Worm (Caenorhabditis elegans) whole organism, dauer: ENCODE results near the gene trpp-6.
"Not testable (repeated sequence)": the region's sequence is repeated elsewhere in the genome, so short reads cannot be mapped to it uniquely, and the experiment has no call there.

ENCODE experiments used
- unc-62 ChIP-seq: sonication (generic microtip); optimal IDR thresholded peaks from 2 replicates; lab custom pipeline; 2017; ENCODE audit warnings: missing biosample characterization, missing genetic modification reagents, missing genetic modification characterization

trpp-6 gene

DNA sequence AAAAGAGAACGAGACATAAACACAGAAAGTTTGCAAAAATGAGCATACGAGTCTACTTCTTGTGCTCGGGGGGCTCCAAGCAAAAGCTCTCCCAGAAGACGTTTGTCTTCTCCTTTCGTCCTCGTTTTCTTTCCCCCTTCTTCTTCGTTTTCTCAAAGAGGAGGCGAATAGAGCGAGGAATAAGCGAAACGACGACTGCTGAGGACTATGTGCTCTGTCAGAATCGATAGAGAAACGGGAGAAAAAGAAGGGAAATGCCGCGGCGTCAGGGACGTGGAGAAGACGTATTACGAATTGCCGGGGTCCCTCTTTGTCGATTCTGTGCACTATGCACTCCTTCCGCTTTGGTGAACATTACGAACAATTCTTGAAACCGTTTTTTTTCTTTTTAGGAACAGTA is 13.3 kb upstream of the trpp-6 start:
- no peak for TF ChIP-seq unc-62

DNA sequence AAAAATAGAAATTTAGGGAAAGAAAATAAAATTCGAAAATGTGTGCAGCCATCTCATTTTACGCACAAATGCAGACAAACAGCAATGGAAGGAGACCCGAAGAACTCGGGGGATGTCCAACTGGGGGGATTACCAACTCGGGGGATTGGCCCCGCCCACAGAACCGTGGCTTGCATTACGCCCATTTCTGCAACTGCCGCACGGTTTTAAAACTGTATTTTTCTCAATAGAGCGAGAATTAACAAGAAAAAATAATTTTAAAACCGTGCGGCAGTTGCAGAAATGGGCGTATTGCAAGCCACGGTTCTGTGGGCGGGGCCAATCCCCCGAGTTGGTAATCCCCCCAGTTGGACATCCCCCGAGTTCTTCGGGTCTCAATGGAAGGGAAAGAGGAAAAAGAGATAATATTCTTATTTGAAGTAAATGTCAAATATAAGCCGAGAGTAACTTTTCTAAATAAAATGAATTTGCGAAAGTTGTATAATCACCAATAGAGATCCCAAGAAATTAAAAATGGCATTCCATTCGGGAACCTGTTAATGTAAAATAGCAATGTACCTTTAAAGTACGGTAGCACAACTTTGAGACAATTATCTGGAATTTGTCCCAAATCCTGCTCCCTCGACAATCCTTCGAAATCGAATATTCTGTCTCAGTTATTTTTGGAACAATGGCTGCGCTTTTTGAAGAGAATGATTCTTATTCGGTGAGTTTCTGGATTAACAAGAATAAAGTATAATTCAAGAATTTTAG is 10.8 kb upstream of the trpp-6 start, which contains the start of the genes ruvb-1 and tofu-1:
TSS of gene ruvb-1 (minus strand) at position 72 of the 753 bp plus-strand sequence.
TSS of gene tofu-1 (plus strand) at position 417 of the 753 bp plus-strand sequence.
- not testable (repeated sequence) for TF ChIP-seq unc-62

DNA sequence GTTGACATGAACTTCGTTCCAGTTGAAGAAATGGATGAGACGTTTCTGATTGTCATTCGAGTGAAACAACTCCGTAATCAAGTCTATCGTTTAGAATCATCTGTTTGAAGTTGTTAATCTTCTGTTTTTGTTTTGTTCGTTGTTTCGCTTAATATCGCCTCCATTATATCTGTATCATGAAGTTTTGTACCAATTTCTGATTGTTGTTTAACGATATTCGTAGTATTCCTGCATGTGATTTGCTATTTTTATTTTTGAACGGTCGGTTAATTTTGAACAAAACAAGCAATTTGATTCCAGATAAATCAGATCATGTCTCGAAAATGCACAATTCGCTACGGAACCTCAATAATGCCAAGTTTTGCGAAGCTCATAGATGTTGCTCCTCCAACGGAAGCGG is 9.1 kb upstream of the trpp-6 start, which contains the start of gene C27H6.9:
TSS of gene C27H6.9 (plus strand) at position 301 of the 400 bp plus-strand sequence.
- TF ChIP-seq unc-62: no peak

- no peak for TF ChIP-seq unc-62
Measured at ce11 chrV:9983529-9983928, 8.2 kb upstream of the trpp-6 start.

DNA sequence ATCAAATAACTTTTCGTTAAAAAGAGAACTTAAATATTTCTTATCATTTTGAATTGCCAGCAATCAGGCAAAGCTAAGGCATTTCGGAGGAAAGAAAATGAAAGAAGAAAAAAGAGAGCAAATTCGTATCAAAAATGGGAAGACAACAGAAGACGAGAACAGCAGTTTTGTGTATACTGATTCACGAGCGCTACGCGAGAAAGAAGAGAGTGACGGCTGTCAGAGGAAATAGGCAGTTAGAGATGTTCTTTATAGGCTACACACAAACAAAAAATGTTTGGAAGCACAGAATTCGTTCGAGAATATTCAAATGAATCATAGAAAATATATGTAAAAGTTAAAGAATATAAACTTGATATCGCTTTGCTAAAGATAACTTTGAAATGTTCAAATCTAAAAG is 6.9 kb upstream of the trpp-6 start:
- TF ChIP-seq unc-62: no peak

- no peak for TF ChIP-seq unc-62
Measured at ce11 chrV:9985227-9985864, 6.3 kb upstream of the trpp-6 start.

ce11 chrV:9986177-9986576 is 5.5 kb upstream of the trpp-6 start, which contains the start of gene rmd-2:
rmd-2 (minus strand) TSS chrV:9986277.
- TF ChIP-seq unc-62: no peak

DNA sequence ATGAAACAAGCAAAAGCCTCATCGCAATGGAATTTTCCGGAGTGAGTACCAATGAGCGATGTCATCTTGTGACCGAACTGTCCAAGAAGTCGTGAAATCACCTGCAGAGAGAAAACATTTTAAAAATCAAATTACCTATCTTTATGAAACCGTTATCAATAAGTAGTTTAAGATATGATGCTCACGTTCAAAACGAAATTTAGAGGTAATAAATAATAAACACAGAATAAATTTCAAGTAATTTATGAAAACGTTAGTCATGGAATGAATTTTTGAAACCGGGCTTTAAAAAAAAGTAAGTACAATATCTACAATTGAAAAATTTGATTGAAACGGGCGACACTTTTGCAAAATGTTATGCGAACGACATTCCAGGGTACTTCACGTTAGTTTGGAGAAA is 4.0 kb upstream of the trpp-6 start, which contains the start of gene C27H6.8:
TSS of gene C27H6.8 (minus strand) at position 101 of the 400 bp plus-strand sequence.
- no peak for TF ChIP-seq unc-62

DNA sequence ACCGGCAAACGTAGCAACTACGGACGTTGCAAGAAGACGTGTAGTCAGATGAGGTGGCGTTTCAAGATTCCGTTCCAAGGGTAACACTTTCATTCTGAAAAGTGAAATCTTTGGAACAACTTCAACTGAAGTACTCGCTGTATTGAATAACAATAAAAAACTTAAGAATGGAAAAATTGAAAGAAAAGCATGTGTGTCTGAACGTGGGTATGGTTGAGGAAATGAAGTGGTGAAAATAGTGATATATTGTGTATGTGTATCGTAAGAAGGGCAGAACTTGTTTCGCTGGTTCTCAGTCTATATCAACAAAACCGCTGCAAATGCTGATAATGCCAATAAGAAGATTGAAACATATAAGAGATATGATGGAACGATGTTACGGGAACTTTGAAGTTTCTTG is 4.1 kb downstream of the trpp-6 start, which contains the start of gene K08H10.6:
TSS of gene K08H10.6 (minus strand) at position 101 of the 400 bp plus-strand sequence.
- no peak for TF ChIP-seq unc-62

ce11 chrV:10000760-10001159 is 9.1 kb downstream of the trpp-6 start, which contains the start of gene K08H10.10:
K08H10.10 (plus strand) TSS chrV:10001060.
- TF ChIP-seq unc-62: no peak

DNA sequence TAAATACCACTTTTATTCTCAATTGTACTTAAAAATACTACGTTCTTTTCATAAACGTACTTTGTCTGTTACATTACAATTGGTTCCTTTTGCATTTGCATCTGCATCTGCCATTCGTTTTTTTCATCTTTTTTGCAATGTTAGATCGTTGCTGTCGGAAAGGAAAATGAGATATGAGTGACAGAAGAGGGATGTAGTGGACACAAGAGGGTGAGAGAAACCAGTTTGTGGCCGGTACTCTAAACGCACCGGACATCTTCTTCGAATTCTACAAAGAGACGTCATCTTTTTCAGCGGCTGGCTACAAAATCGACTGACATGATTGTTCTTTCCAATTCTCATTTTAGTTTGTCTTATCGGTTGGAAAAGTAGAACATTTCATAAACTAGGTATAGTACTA is 11.0 kb downstream of the trpp-6 start:
- TF ChIP-seq unc-62: no peak

DNA sequence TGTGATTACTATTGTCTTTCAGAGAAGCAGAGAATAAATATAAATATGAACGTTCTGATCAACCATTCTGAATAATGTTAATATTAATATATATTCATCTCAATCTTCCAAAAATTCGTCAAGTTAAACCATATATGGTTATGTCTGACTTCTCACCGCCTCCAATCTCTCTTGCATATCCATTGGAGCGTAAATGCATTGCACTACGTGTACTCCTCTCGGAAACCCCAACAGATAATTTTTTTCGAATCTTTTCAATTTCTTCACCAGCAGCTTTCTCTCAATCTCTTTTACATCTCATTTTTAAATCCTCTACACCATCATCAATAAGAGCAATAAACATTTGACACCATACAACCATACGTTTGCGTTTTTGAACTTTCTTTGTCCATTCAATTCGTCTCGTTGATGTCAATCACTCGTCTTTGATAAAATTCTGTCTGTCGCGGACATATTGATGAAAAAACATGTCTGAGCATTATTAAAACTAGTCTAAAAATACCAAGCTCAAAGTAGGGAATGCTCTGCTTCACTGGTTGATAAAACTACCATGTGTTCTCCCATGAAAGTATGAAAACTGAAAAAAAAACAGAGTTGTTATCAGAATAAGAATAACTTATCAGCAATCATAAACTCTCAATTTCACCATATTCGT is 11.7 kb downstream of the trpp-6 start:
- no peak for TF ChIP-seq unc-62

- TF ChIP-seq unc-62: not testable (repeated sequence)
Measured at ce11 chrV:10004048-10004761, 12.5 kb downstream of the trpp-6 start, which contains the start of gene uda-1. uda-1 (plus strand) TSS chrV:10004755.

DNA sequence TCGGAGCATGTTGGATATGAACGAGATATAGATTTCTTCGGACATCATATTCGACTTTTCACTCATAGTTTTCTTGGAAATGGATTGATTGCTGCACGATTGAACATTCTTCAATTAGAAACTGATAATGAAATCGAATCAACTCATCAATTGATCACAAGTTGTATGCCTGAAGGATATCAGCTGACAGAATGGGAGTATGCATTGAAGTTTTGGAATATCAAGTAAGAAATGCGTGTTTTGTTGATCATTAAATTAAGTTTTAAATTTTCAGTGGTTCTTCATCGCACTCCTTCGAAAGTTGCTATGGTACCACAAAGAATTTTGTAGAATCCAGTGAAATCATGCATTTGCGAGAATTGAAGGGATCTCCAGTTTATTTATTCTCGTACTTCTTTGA is 14.7 kb downstream of the trpp-6 start:
- no peak for TF ChIP-seq unc-62

ce11 chrV:10007484-10007883 is 15.8 kb downstream of the trpp-6 start:
- no peak for TF ChIP-seq unc-62

DNA sequence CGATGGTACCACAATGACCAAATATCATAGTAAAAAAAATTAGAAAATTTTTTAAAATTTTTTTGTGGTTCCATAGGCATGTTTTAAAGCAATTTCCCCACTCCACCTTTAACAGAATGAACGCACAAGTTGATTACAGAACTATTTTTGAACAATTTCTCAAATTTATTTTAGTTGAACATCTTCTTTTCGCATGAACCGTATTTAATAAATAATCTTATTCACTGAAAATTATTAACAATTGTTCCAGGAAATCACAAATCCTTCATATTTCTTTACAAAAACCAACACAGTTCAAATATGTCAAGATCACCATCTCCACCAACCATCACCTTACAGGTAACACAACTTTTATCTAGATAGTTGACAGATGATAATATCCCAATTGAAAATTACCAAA is 19.9 kb downstream of the trpp-6 start, which contains the start of gene lea-1:
TSS of gene lea-1 (plus strand) at position 301 of the 400 bp plus-strand sequence.
- no peak for TF ChIP-seq unc-62
